Worm (Caenorhabditis elegans): ENCODE data around the gene acp-3.

The acp-3 gene

ce11 chrII:8479337-8479736 lies 42.4 kb upstream of the acp-3 start:
- TF ChIP-seq lin-54 (GFP tag; optimal IDR thresholded peaks at IDR 0.05) (no peak), ceh-58 (GFP tag; IDR thresholded peaks at IDR 0.05) (0 out of 2 replicates have a peak, but pooled peaks have one; percentile 67), Y53G8AR.9 (GFP tag; conservative IDR thresholded peaks at IDR 0.05) (0 out of 2 replicates have a peak, but pooled peaks have one; percentile 16), Y56A3A.18 (GFP tag; IDR thresholded peaks at IDR 0.05) (peak; percentile 8; the same call in 1 of the 2 replicates)

- TF ChIP-seq fkh-3 (tag; optimal IDR thresholded peaks at IDR 0.05) (no peak), hmg-20 (GFP tag; IDR thresholded peaks at IDR 0.05) (no peak), unc-130 (GFP tag; optimal IDR thresholded peaks at IDR 0.05) (no peak), rpc-1 (optimal IDR thresholded peaks at IDR 0.05) (no peak), rpc-1 (tag; optimal IDR thresholded peaks at IDR 0.05) (no peak), pha-4 (tag; optimal IDR thresholded peaks at IDR 0.05) (no peak), bed-2 (GFP tag; IDR thresholded peaks at IDR 0.05) (no peak), chd-7 (tag; optimal IDR thresholded peaks at IDR 0.05) (no peak), madf-3 (GFP tag; IDR thresholded peaks at IDR 0.05) (no peak), atf-7 (tag; optimal IDR thresholded peaks at IDR 0.05) (no peak), xnd-1 (tag; optimal IDR thresholded peaks at IDR 0.05) (no peak), nhr-120 (GFP tag; IDR thresholded peaks at IDR 0.05) (no peak), egl-44 (GFP tag; IDR thresholded peaks at IDR 0.05) (no peak), mxl-1 (tag; optimal IDR thresholded peaks at IDR 0.05) (no peak), F33H1.4 (GFP tag; IDR thresholded peaks at IDR 0.05) (no peak), Y79H2A.3 (GFP tag; conservative IDR thresholded peaks at IDR 0.05) (no peak), Y53F4B.3 (GFP tag; IDR thresholded peaks at IDR 0.05) (no peak), T26A5.8 (tag; optimal IDR thresholded peaks at IDR 0.05) (no peak), ceh-100 (GFP tag; IDR thresholded peaks at IDR 0.05) (no peak), let-526 (GFP tag; IDR thresholded peaks at IDR 0.05) (no peak), ccch-3 (GFP tag; optimal IDR thresholded peaks at IDR 0.05) (no peak)
Observed at ce11 chrII:8475306-8475822, 38.4 kb upstream of the acp-3 start, which contains the start of the genes M05D6.1 and M05D6.3. Gene M05D6.1, minus strand, starts transcription at chrII:8475406. Gene M05D6.3, plus strand, starts transcription at chrII:8475772.

- TF ChIP-seq snpc-4 (GFP tag; optimal IDR thresholded peaks at IDR 0.05) = no peak
- TF ChIP-seq snpc-4 (tag; optimal IDR thresholded peaks at IDR 0.05) = no peak
- TF ChIP-seq xnd-1 (tag; optimal IDR thresholded peaks at IDR 0.05) = no peak
- no peak for TF ChIP-seq mel-28 (tag; optimal IDR thresholded peaks at IDR 0.05; ENCODE audit: borderline replicate concordance)
- no peak for TF ChIP-seq snpc-1.1 (tag; optimal IDR thresholded peaks at IDR 0.05; ENCODE audit: insufficient read depth)
- TF ChIP-seq lin-54 (GFP tag; optimal IDR thresholded peaks at IDR 0.05) = no peak
- no peak for TF ChIP-seq attf-6 (GFP tag; IDR thresholded peaks at IDR 0.05)
- no peak for TF ChIP-seq F22D6.2 (tag; optimal IDR thresholded peaks at IDR 0.05)
- no peak for TF ChIP-seq Y56A3A.18 (GFP tag; IDR thresholded peaks at IDR 0.05)
- TF ChIP-seq die-1 (tag; optimal IDR thresholded peaks at IDR 0.05) = no peak
- no peak for TF ChIP-seq somi-1 (GFP tag; optimal IDR thresholded peaks at IDR 0.05)
- no peak for TF ChIP-seq F57C9.4 (tag; optimal IDR thresholded peaks at IDR 0.05)
- TF ChIP-seq F39B2.1 (GFP tag; IDR thresholded peaks at IDR 0.05) = no peak
- no peak for TF ChIP-seq ztf-18 (tag; optimal IDR thresholded peaks at IDR 0.05)
- no peak for TF ChIP-seq ztf-22 (GFP tag; optimal IDR thresholded peaks at IDR 0.05)
- TF ChIP-seq ceh-100 (GFP tag; IDR thresholded peaks at IDR 0.05) = no peak
- TF ChIP-seq F55B11.4 (tag; optimal IDR thresholded peaks at IDR 0.05; ENCODE audit: borderline replicate concordance, insufficient read depth) = no peak
- TF ChIP-seq dpl-1 (GFP tag; optimal IDR thresholded peaks at IDR 0.05) = no peak
Observed at ce11 chrII:8472916-8473315, 36.0 kb upstream of the acp-3 start.

Data from whole organism, young adult.